Worm (Caenorhabditis elegans) whole organism, L4 larva: ENCODE results near the gene F25H9.2.

Experiments
- hlh-30 ChIP-seq: sonication (generic microtip); optimal IDR thresholded peaks from 2 replicates; lab custom pipeline; 2017; ENCODE audit warnings: antibody characterized with exemption, mild to moderate bottlenecking, missing genetic modification characterization, missing compliant biosample characterization; ENCODE audit not compliant: insufficient read depth
- lin-13 ChIP-seq: fragments of 150-350 bp; optimal IDR thresholded peaks from 2 replicates; lab custom pipeline; 2014; ENCODE audit warnings: missing biosample characterization, missing genetic modification reagents, missing genetic modification characterization
- nhr-76 ChIP-seq: fragments of 150-350 bp; optimal IDR thresholded peaks from 2 replicates; lab custom pipeline; 2014; ENCODE audit warnings: missing biosample characterization, missing genetic modification characterization
- nhr-77 ChIP-seq: fragments of 150-350 bp; optimal IDR thresholded peaks from 2 replicates; lab custom pipeline; 2014; ENCODE audit warnings: missing biosample characterization, missing genetic modification characterization

ce11 chrV:13413301-13413700 lies 44.6 kb upstream of the F25H9.2 start:
- TF ChIP-seq hlh-30 (tag; lab: Kevin White, UChicago) (no peak), lin-13 (GFP tag; lab: Kevin White, UChicago) (no peak), nhr-76 (tag; lab: Kevin White, UChicago) (no peak), nhr-77 (no peak)
